Worm (Caenorhabditis elegans): ENCODE results near the gene Y39G8B.1.

ce11 chrII:13924909-13925308, 48.7 kb downstream of the Y39G8B.1 start, which contains the start of gene mltn-5:
- TF ChIP-seq unc-55 (GFP tag; optimal IDR thresholded peaks at IDR 0.05) (no peak), dmd-4 (tag; optimal IDR thresholded peaks at IDR 0.05; ENCODE audit: borderline replicate concordance) (no peak)
